Fruit fly (Drosophila melanogaster): ENCODE data around the gene CG6791.

DNA sequence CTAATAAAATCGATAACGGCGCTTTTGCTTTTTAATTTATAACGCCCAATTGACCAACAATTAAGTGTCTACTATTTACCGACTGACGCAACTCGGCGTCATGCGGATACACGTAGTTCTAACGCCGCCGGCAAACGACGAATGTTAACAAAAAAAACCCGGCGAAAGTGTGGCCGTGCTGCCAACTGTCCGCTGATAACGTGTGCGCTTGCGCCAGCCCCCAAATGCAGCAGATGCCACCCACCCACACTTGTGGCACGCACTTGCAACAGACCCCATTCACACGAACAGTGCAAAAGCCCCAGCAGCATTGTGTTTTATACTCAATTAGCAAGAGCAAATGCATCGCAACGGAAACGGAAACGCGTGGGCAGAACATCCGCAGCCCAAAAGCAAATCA lies 26.8 kb downstream of the CG6791 start:
- no peak for TF ChIP-seq h (optimal IDR thresholded peaks at IDR 0.05)
- no peak for TF ChIP-seq psq (optimal IDR thresholded peaks at IDR 0.05)
- no peak for TF ChIP-seq Sin3A (optimal IDR thresholded peaks at IDR 0.05)
- no peak for TF ChIP-seq ttk (optimal IDR thresholded peaks at IDR 0.05)
- TF ChIP-seq Myc (optimal IDR thresholded peaks at IDR 0.05): no peak
